Fruit fly (Drosophila melanogaster): ENCODE results near the gene CG8209.

dm6 chr3L:7958590-7959180, 17.5 kb upstream of the CG8209 start:
- TF ChIP-seq EcR (GFP tag; optimal IDR thresholded peaks at IDR 0.05), result no peak
- TF ChIP-seq psq (optimal IDR thresholded peaks at IDR 0.05), result no peak
- no peak for TF ChIP-seq Dll (optimal IDR thresholded peaks at IDR 0.05)
- TF ChIP-seq pan (optimal IDR thresholded peaks at IDR 0.05), result no peak

Data from whole organism.